Worm (Caenorhabditis elegans): ENCODE measurements around the gene sra-3.

Gene sra-3

ce11 chrII:9556582-9556981 lies 16.0 kb upstream of the sra-3 start:
- TF ChIP-seq him-1 (tag; optimal IDR thresholded peaks at IDR 0.05) (no peak), dao-5 (tag; optimal IDR thresholded peaks at IDR 0.05) (no peak), W03F9.2 (tag; optimal IDR thresholded peaks at IDR 0.05) (no peak)

DNA sequence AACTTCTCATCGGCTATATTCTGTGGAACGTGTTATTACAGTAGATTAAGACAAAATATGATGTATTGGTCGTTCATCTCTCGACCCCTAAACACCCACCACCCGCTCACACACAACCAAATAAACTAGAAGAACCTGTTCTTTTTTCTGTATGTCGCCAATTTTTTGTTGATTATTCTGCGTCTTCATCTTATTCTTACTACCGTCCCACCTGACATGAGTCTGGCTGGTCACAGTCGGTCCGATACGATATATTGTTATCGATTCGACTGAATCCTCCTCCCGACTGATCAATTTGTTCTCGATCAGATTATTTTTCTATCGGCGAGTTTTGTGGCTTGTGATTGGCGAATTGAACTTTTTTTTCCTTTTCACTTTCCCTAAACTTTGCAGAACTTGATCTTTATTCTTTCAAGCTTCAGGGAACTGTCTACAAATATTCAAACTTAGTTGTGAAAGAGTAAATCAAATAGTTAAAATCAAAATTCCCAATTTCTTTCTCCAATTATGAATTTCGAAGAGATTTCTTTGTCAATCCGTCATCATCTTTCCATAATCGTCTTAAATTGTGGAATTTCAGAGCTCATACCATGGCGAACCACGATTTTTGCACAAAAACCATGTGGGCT lies 14.4 kb upstream of the sra-3 start, which contains the start of gene F35H8.2:
Gene F35H8.2 (plus strand): TSS at position 579 of the 629 bp plus-strand sequence.
- TF ChIP-seq dao-5 (tag; optimal IDR thresholded peaks at IDR 0.05) (no peak), W03F9.2 (tag; optimal IDR thresholded peaks at IDR 0.05) (no peak), him-1 (tag; optimal IDR thresholded peaks at IDR 0.05) (no peak)

DNA sequence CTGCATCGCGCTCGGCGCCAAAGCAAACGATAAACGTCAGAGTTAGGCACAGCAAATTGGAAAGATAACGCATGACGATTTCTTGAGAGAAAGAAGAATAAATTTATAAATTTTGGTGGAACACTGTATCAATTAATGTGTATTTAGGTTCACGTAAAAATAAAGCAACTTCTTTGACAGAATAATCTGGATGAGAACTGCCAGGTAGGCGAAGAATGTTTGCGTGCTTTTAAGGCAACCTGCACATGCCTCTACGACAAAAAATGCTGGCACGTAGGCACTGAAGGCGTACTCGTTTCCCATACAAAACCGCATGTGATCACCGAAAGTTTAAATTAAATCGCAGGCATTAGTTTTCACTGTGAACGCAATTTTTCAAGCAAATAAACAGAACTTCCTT lies 12.6 kb upstream of the sra-3 start, which contains the start of gene F35H8.1:
Gene F35H8.1 (minus strand): TSS at position 101 of the 400 bp plus-strand sequence.
- TF ChIP-seq W03F9.2 (tag; optimal IDR thresholded peaks at IDR 0.05) (no peak), dao-5 (tag; optimal IDR thresholded peaks at IDR 0.05) (no peak), him-1 (tag; optimal IDR thresholded peaks at IDR 0.05) (no peak)

DNA sequence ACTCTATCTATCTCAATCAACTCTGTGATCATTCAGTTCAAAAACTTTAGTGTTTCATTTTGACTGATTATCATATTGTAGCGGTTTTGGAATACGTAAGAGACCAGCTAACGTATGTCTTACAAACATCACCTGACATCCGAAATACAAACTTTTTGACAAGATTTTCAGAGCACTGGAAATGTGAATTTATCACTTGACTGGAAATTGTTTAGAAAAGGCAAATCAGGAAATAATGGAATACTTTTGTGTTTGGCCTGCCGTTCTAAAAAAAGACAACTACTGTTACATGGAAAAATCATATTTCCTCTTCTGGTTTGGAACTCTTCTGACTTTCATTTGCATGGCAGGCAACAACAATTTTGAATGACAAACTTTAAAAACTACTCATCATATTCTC lies 10.9 kb upstream of the sra-3 start, which contains the start of gene F35H8.12:
Gene F35H8.12 (plus strand): TSS at position 301 of the 400 bp plus-strand sequence.
- TF ChIP-seq dao-5 (tag; optimal IDR thresholded peaks at IDR 0.05): no peak
- TF ChIP-seq W03F9.2 (tag; optimal IDR thresholded peaks at IDR 0.05): no peak
- no peak for TF ChIP-seq him-1 (tag; optimal IDR thresholded peaks at IDR 0.05)

- no peak for TF ChIP-seq dao-5 (tag; optimal IDR thresholded peaks at IDR 0.05)
- no peak for TF ChIP-seq W03F9.2 (tag; optimal IDR thresholded peaks at IDR 0.05)
- TF ChIP-seq him-1 (tag; optimal IDR thresholded peaks at IDR 0.05): no peak
These were observed 10.1 kb upstream of the sra-3 start, which contains the start of gene sra-6 for ce11 chrII:9550718-9551117. TSS of gene sra-6 (minus strand) at chrII:9550818.

DNA sequence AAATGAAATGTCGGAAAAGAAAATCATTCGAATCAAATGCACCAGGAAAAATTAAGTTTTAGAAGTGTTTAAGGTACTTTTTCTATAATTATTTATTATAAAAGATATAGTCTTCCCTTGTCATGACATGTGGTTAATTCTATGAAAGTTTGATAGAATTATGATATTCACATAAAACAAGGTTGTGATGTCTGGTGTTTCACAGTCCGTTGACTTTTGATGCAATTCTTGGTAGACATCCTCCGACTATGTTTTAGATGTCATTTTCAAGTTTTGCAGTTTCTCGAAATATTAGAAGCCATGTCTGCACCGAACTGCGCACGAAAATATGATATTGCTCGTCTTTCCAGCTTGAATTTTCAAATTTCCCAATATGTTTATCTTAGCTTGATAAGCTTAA lies 3.8 kb upstream of the sra-3 start, which contains the start of gene sra-7:
Gene sra-7 (plus strand): TSS at position 301 of the 400 bp plus-strand sequence.
- TF ChIP-seq him-1 (tag; optimal IDR thresholded peaks at IDR 0.05): no peak
- TF ChIP-seq W03F9.2 (tag; optimal IDR thresholded peaks at IDR 0.05): no peak
- no peak for TF ChIP-seq dao-5 (tag; optimal IDR thresholded peaks at IDR 0.05)

DNA sequence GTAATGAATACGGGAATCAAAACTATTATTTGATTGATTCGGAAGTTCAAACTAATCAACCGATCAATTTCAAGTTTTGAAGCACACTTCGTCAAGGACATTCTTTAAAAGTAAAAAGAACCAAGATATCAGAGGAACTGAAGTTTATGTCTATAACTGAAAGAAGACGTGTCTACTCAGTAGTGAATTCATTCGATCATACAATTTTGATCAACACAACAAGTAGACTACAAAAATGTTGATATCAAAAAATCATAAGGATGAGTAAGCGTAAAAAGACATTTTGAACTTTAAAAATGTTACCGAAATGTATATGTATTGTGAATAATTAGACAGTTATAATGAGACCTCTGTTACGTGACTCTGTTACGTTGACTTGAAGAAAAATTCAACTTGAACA lies 2.2 kb upstream of the sra-3 start, which contains the start of gene sra-4:
Gene sra-4 (minus strand): TSS at position 101 of the 400 bp plus-strand sequence.
- no peak for TF ChIP-seq him-1 (tag; optimal IDR thresholded peaks at IDR 0.05)
- TF ChIP-seq dao-5 (tag; optimal IDR thresholded peaks at IDR 0.05): no peak
- TF ChIP-seq W03F9.2 (tag; optimal IDR thresholded peaks at IDR 0.05): no peak

- TF ChIP-seq dao-5 (tag; optimal IDR thresholded peaks at IDR 0.05) (no peak), him-1 (tag; optimal IDR thresholded peaks at IDR 0.05) (no peak), W03F9.2 (tag; optimal IDR thresholded peaks at IDR 0.05) (no peak)
These were observed 3.2 kb downstream of the sra-3 start, which contains the start of gene sra-8 for ce11 chrII:9537429-9537828. TSS of gene sra-8 (plus strand) at chrII:9537729.

DNA sequence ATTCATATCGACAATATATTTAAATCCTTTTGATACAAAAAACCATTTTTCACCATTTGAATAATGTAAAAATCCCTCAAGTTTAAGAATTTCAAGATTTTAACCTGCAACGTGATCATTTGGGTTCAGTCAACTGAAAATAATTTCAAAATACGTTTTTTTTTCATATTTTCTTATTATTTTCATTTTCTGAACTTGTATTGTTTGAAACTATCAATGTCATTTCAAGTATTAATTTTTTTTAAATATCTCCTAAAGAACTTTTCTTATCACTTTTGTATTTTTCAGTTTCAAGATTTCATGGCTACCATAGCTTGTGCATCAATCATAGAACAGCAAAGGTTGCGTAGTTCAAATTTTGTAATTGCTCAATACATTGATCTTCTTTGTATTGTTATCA lies 8.6 kb downstream of the sra-3 start, which contains the start of gene sra-9:
Gene sra-9 (plus strand): TSS at position 301 of the 400 bp plus-strand sequence.
- TF ChIP-seq W03F9.2 (tag; optimal IDR thresholded peaks at IDR 0.05): no peak
- TF ChIP-seq dao-5 (tag; optimal IDR thresholded peaks at IDR 0.05): no peak
- TF ChIP-seq him-1 (tag; optimal IDR thresholded peaks at IDR 0.05): no peak

- TF ChIP-seq dao-5 (tag; optimal IDR thresholded peaks at IDR 0.05) (no peak), him-1 (tag; optimal IDR thresholded peaks at IDR 0.05) (no peak)
These were observed 12.1 kb downstream of the sra-3 start, which contains the start of gene sra-2 for ce11 chrII:9528480-9528879. TSS of gene sra-2 (plus strand) at chrII:9528780.

DNA sequence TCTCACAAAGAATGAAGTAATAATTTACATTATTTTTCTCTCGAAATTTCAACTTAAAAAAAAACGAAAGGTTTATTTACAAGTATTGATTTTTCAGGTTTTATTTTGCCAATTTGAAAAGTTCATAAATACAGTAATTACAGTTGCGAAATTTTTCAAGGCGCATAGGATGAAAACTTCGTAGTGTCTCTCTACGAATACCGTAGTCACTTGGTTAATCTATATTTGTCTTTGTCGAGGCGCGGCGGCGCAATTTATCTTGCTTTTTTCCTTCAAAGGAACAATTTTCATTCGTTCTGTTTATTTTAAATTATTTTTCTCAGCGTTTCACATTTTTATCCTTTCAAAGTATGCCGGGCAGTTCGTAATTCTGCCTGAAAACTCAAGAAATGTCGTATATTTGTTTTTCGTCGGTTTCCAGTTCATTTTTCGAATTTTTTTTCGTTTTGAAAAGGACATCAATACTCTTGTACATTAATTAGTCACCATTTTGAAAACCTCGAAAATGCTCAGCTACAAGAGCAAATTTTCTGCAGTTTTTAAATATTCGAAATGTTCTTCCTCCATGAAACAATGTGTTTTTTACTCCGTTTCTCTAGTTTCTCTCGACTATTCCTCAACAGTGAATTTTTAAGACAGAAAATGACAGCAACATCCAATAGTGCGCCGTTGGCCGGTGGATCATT lies 16.9 kb downstream of the sra-3 start, which contains the start of gene mex-6:
Gene mex-6 (plus strand): TSS at position 636 of the 686 bp plus-strand sequence.
- TF ChIP-seq dao-5 (tag; optimal IDR thresholded peaks at IDR 0.05) (no peak), him-1 (tag; optimal IDR thresholded peaks at IDR 0.05) (no peak), W03F9.2 (tag; optimal IDR thresholded peaks at IDR 0.05) (no peak)

- TF ChIP-seq him-1 (tag; optimal IDR thresholded peaks at IDR 0.05) (no peak), dao-5 (tag; optimal IDR thresholded peaks at IDR 0.05) (no peak), W03F9.2 (tag; optimal IDR thresholded peaks at IDR 0.05) (no peak)
These were observed 17.6 kb downstream of the sra-3 start, which contains the start of gene AH6.17 for ce11 chrII:9522986-9523385. TSS of gene AH6.17 (plus strand) at chrII:9523170.

DNA sequence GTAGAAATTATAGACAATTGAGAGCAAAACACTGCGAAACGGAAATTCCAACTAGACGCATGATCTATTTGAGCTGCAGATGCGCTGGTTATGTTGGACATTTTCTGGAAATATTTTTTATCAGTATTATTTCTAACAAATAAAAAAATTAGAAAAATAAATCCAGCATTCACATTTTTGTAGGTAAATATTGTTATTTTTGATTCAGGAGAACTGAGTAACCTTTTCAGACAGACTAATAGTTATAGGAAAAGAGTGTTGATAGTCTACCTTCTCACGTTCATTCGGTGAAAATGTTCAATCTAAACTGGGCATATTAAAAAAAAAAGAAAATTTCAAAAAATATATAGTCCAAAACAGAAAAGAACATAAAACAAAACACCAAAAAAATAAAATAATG lies 19.1 kb downstream of the sra-3 start, which contains the start of gene sra-1:
Gene sra-1 (minus strand): TSS at position 101 of the 400 bp plus-strand sequence.
- TF ChIP-seq him-1 (tag; optimal IDR thresholded peaks at IDR 0.05) (no peak), W03F9.2 (tag; optimal IDR thresholded peaks at IDR 0.05) (no peak), dao-5 (tag; optimal IDR thresholded peaks at IDR 0.05) (no peak)

ce11 chrII:9518781-9519180 lies 21.8 kb downstream of the sra-3 start, which contains the start of the genes sfxn-1.1 and AH6.3:
TSS of gene sfxn-1.1 (minus strand) at chrII:9518881.
TSS of gene AH6.3 (plus strand) at chrII:9519055.
- TF ChIP-seq him-1 (tag; optimal IDR thresholded peaks at IDR 0.05) (no peak), W03F9.2 (tag; optimal IDR thresholded peaks at IDR 0.05) (no peak), dao-5 (tag; optimal IDR thresholded peaks at IDR 0.05) (no peak)
